Worm (Caenorhabditis elegans): ENCODE data around the gene T28D9.1.
A peak's percentile ranks its signal among the peaks of the same experiment; 100 is the strongest.

The T28D9.1 gene

DNA sequence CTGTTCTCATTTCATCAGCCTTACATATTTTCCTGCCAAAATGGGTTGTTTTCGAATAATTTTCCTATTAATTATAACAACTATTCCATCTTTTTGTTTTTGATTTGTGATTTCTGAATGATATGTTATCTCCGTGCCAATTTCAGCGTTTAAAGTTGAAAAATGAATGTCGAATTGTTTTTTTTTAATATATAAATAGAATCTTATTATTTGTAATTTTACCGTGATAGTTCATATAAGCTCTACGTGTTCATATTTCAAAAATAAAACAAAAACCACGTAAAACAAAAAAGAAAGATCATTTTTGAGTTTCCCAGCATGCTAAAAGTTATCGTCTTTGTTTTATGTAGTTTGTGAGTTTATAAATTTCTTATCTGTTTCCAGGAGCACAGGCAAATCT lies 48.5 kb upstream of the T28D9.1 start, which contains the start of gene K06A1.2:
Gene K06A1.2 (plus strand): TSS at position 301 of the 400 bp plus-strand sequence.
- TF ChIP-seq hmg-11 (tag; optimal IDR thresholded peaks at IDR 0.05) (no peak), ztf-11 (tag; optimal IDR thresholded peaks at IDR 0.05) (no peak), fkh-2 (tag; optimal IDR thresholded peaks at IDR 0.05) (no peak), mdl-1 (tag; optimal IDR thresholded peaks at IDR 0.05) (no peak), ZK546.5 (tag; optimal IDR thresholded peaks at IDR 0.05) (no peak), sea-2 (GFP tag; optimal IDR thresholded peaks at IDR 0.05) (no peak), unc-39 (tag; optimal IDR thresholded peaks at IDR 0.05) (no peak), daf-12 (tag; optimal IDR thresholded peaks at IDR 0.05) (no peak), pha-4 (tag; optimal IDR thresholded peaks at IDR 0.05) (no peak)

DNA sequence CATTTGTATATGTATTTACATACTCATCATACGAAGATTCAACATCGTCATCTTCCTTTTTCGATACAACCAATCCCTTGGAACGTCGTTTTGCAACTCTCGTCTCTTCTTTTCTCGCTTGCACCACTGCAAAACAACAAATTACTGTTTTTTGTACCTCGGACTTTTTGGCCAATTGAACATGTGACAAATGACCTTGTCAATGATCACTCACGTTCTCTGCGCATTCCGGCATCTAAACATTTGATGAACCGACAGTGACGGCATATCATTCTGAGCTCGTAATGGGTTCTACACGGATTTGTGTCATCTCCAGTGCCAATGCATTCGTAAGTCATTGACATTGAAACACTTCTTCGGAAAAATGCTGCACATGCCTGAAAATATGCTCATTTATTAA lies 44.0 kb upstream of the T28D9.1 start:
- TF ChIP-seq hmg-11 (tag; optimal IDR thresholded peaks at IDR 0.05) = no peak
- TF ChIP-seq ceh-16 (tag; optimal IDR thresholded peaks at IDR 0.05) = no peak
- TF ChIP-seq fkh-2 (tag; optimal IDR thresholded peaks at IDR 0.05) = no peak
- no peak for TF ChIP-seq ama-1 (optimal IDR thresholded peaks at IDR 0.05)
- TF ChIP-seq unc-62 (GFP tag; optimal IDR thresholded peaks at IDR 0.05) = no peak
- no peak for TF ChIP-seq daf-12 (tag; optimal IDR thresholded peaks at IDR 0.05)
- peak; percentile 15 for TF ChIP-seq nhr-23 (tag; optimal IDR thresholded peaks at IDR 0.05)
- TF ChIP-seq snpc-4 (tag; optimal IDR thresholded peaks at IDR 0.05) = no peak
- no peak for TF ChIP-seq elt-3 (tag; optimal IDR thresholded peaks at IDR 0.05)
- peak; percentile 29 for TF ChIP-seq nhr-25 (tag; optimal IDR thresholded peaks at IDR 0.05)

DNA sequence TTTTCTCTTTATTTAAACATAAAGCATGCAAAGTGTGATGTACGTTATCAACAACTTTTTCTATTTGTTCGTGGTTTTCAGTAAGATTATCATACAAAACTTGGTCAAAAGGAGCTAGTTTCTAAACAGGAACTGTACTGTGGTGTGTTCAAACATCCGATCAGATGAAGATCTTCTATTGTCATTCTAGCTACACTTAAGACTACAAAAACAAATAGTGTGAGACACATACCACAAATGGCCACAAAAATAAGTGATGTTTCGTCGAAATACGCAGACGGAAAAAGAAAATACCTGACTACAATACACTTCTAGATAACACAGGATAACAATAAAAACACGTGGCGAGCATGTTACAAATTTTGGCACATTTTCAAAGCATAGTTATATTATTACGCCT lies 43.5 kb upstream of the T28D9.1 start:
- TF ChIP-seq sea-2 (GFP tag; optimal IDR thresholded peaks at IDR 0.05) (no peak), nhr-12 (tag; optimal IDR thresholded peaks at IDR 0.05) (no peak), elt-2 (tag; optimal IDR thresholded peaks at IDR 0.05) (peak; percentile 53), pqm-1 (tag; optimal IDR thresholded peaks at IDR 0.05) (peak; percentile 9), nhr-23 (tag; optimal IDR thresholded peaks at IDR 0.05) (peak; percentile 14), nhr-28 (tag; optimal IDR thresholded peaks at IDR 0.05) (no peak), lin-15B (tag; optimal IDR thresholded peaks at IDR 0.05) (no peak), nhr-25 (tag; optimal IDR thresholded peaks at IDR 0.05) (peak; percentile 52), fkh-10 (GFP tag; optimal IDR thresholded peaks at IDR 0.05) (no peak)

ce11 chrII:6449656-6450055 lies 42.5 kb upstream of the T28D9.1 start, which contains the start of gene nhr-22:
Gene nhr-22 (minus strand): TSS chrII:6449792.
- TF ChIP-seq elt-2 (tag; optimal IDR thresholded peaks at IDR 0.05) (peak; percentile 37), jun-1 (tag; optimal IDR thresholded peaks at IDR 0.05) (no peak)

ce11 chrII:6453341-6453806 lies 38.8 kb upstream of the T28D9.1 start, which contains the start of gene atg-16.2:
Gene atg-16.2 (minus strand): TSS chrII:6453391.
- TF ChIP-seq fkh-10 (GFP tag; optimal IDR thresholded peaks at IDR 0.05) = no peak
- TF ChIP-seq egl-5 (tag; optimal IDR thresholded peaks at IDR 0.05) = peak; percentile 12
- TF ChIP-seq pha-4 (tag; optimal IDR thresholded peaks at IDR 0.05) = peak; percentile 84
- peak; percentile 58 for TF ChIP-seq nfya-1 (tag; optimal IDR thresholded peaks at IDR 0.05; ENCODE audit: insufficient read depth)
- peak; percentile 39 for TF ChIP-seq elt-2 (tag; optimal IDR thresholded peaks at IDR 0.05)
- TF ChIP-seq nhr-28 (tag; optimal IDR thresholded peaks at IDR 0.05) = no peak
- peak; percentile 6 for TF ChIP-seq nhr-43 (tag; optimal IDR thresholded peaks at IDR 0.05; ENCODE audit: poor library complexity, severe bottlenecking)
- TF ChIP-seq snpc-4 (tag; optimal IDR thresholded peaks at IDR 0.05) = peak; percentile 82
- peak; percentile 64 for TF ChIP-seq lin-15B (tag; optimal IDR thresholded peaks at IDR 0.05)
- no peak for TF ChIP-seq lsy-12 (tag; optimal IDR thresholded peaks at IDR 0.05)
- TF ChIP-seq nhr-25 (tag; optimal IDR thresholded peaks at IDR 0.05) = peak; percentile 71
- peak; percentile 42 for TF ChIP-seq lin-39 (tag; optimal IDR thresholded peaks at IDR 0.05)

ce11 chrII:6454671-6455070 lies 37.5 kb upstream of the T28D9.1 start, which contains the start of gene aptf-1:
Gene aptf-1 (plus strand): TSS chrII:6454971.
- no peak for TF ChIP-seq ztf-11 (tag; optimal IDR thresholded peaks at IDR 0.05)

ce11 chrII:6469340-6469739 lies 22.9 kb upstream of the T28D9.1 start:
- TF ChIP-seq pqm-1 (tag; optimal IDR thresholded peaks at IDR 0.05) = peak; percentile 11
- no peak for TF ChIP-seq fkh-2 (tag; optimal IDR thresholded peaks at IDR 0.05)
- peak; percentile 62 for TF ChIP-seq elt-2 (tag; optimal IDR thresholded peaks at IDR 0.05)

Measured in whole organism, L3 larva.